Worm (Caenorhabditis elegans) whole organism, L1 larva: Measurements from ENCODE around the gene pyt-1.

Source experiments
- C16A3.4 ChIP-seq: fragments of 150-350 bp; optimal IDR thresholded peaks from 2 replicates; lab custom pipeline; 2014; ENCODE audit warnings: missing biosample characterization, missing genetic modification characterization
- C34B4.2 ChIP-seq: sonication (generic microtip); optimal IDR thresholded peaks from 2 replicates; lab custom pipeline; 2017; ENCODE audit warnings: mild to moderate bottlenecking, missing genetic modification characterization, missing compliant biosample characterization
- aha-1 ChIP-seq: fragments of 150-350 bp; optimal IDR thresholded peaks from 2 replicates; lab custom pipeline; 2014; ENCODE audit warnings: missing biosample characterization, missing genetic modification characterization
- ceh-63 ChIP-seq: fragments of 200-800 bp; sonication (Bioruptor generic); optimal IDR thresholded peaks from 2 replicates; lab custom pipeline; 2018; ENCODE audit warnings: mild to moderate bottlenecking, missing genetic modification characterization, missing compliant biosample characterization
- ceh-82 ChIP-seq, 3 experiments: fragments of 150-350 bp in 1 of 3; sonication (generic microtip) in 2 of 3; optimal IDR thresholded peaks; 2 replicates each; lab custom pipeline; 2014 to 2017; ENCODE audit warnings: missing biosample characterization in 3 of 3, missing genetic modification characterization in 3 of 3
- ceh-88 ChIP-seq: fragments of 200-800 bp; sonication (Bioruptor generic); IDR thresholded peaks from 2 replicates; pipeline ENCODE4 v1.3.6; 2022; ENCODE audit warnings: missing genetic modification characterization, missing compliant biosample characterization
- ceh-90 ChIP-seq: sonication (generic microtip); optimal IDR thresholded peaks from 2 replicates; lab custom pipeline; 2016; ENCODE audit warnings: missing genetic modification characterization, missing compliant biosample characterization
- ces-1 ChIP-seq: fragments of 150-350 bp; optimal IDR thresholded peaks from 2 replicates; lab custom pipeline; 2014; ENCODE audit warnings: missing biosample characterization, missing genetic modification reagents, missing genetic modification characterization
- dpl-1 ChIP-seq, 3 experiments: fragments of 150-350 bp in 2 of 3; sonication (generic microtip) in 1 of 3; optimal IDR thresholded peaks; 2 replicates each; lab custom pipeline; 2014 to 2017; ENCODE audit warnings: missing biosample characterization in 3 of 3, missing genetic modification characterization in 3 of 3, missing genetic modification reagents in 3 of 3
- dsc-1 ChIP-seq: sonication (generic microtip); optimal IDR thresholded peaks from 2 replicates; lab custom pipeline; 2016; ENCODE audit warnings: mild to moderate bottlenecking, missing genetic modification characterization, missing compliant biosample characterization
- efl-1 ChIP-seq, 4 experiments: fragments of 150-350 bp; optimal IDR thresholded peaks in 3 of 4; peaks in 1 of 4; 1 replicate in 1 of 4; 2 replicates in 3 of 4; lab custom pipeline; 2014; ENCODE audit warnings: missing biosample characterization in 2 of 4, missing genetic modification characterization in 2 of 4, missing genetic modification reagents in 2 of 4
- egl-27 ChIP-seq, 2 experiments: fragments of 150-350 bp in 1 of 2; sonication (generic microtip); optimal IDR thresholded peaks; 3 replicates each; lab custom pipeline; 2017 to 2018; ENCODE audit warnings: missing biosample characterization in 2 of 2, missing genetic modification characterization in 2 of 2, missing genetic modification reagents in 2 of 2
- elt-2 ChIP-seq: sonication (generic microtip); optimal IDR thresholded peaks from 2 replicates; lab custom pipeline; 2016; ENCODE audit warnings: missing genetic modification characterization, mild to moderate bottlenecking, inconsistent platforms, missing compliant biosample characterization, missing genetic modification reagents
- elt-3 ChIP-seq, 6 experiments: fragments of 150-350 bp in 1 of 6; sonication (generic microtip); optimal IDR thresholded peaks; 2 replicates each; lab custom pipeline; 2017 to 2018; ENCODE audit warnings: missing biosample characterization in 6 of 6, missing genetic modification characterization in 6 of 6, inconsistent platforms in 1 of 6
- fkh-10 ChIP-seq: sonication (generic microtip); optimal IDR thresholded peaks from 2 replicates; lab custom pipeline; 2017; ENCODE audit warnings: missing biosample characterization, missing genetic modification reagents, missing genetic modification characterization
- fkh-8 ChIP-seq: sonication (generic microtip); optimal IDR thresholded peaks from 2 replicates; lab custom pipeline; 2016; ENCODE audit warnings: mild to moderate bottlenecking, missing genetic modification characterization, missing compliant biosample characterization
- hlh-4 ChIP-seq: sonication (generic microtip); optimal IDR thresholded peaks from 2 replicates; lab custom pipeline; 2016; ENCODE audit warnings: mild to moderate bottlenecking, missing genetic modification characterization, missing compliant biosample characterization
- hpl-2 ChIP-seq: fragments of 150-350 bp; optimal IDR thresholded peaks from 2 replicates; lab custom pipeline; 2014; ENCODE audit warnings: missing biosample characterization, missing genetic modification reagents, missing genetic modification characterization
- irx-1 ChIP-seq: sonication (generic microtip); optimal IDR thresholded peaks from 2 replicates; lab custom pipeline; 2016; ENCODE audit warnings: missing genetic modification characterization, missing compliant biosample characterization
- lin-13 ChIP-seq: fragments of 150-350 bp; optimal IDR thresholded peaks from 2 replicates; lab custom pipeline; 2014; ENCODE audit warnings: missing biosample characterization, missing genetic modification reagents, missing genetic modification characterization
- lin-14 ChIP-seq: fragments of 200-800 bp; sonication (Bioruptor generic); optimal IDR thresholded peaks from 2 replicates; lab custom pipeline; 2018; ENCODE audit warnings: mild to moderate bottlenecking, missing genetic modification characterization, moderate library complexity, missing compliant biosample characterization
- lin-35 ChIP-seq, 2 experiments: fragments of 150-350 bp; optimal IDR thresholded peaks; 2 replicates each; lab custom pipeline; 2014; ENCODE audit warnings: missing biosample characterization in 2 of 2, missing genetic modification characterization in 2 of 2, missing genetic modification reagents in 2 of 2
- lsy-2 ChIP-seq, 2 experiments: fragments of 150-350 bp; optimal IDR thresholded peaks; 2 replicates each; lab custom pipeline; 2014; ENCODE audit warnings: missing biosample characterization in 2 of 2, missing genetic modification characterization in 2 of 2
- mep-1 ChIP-seq: fragments of 150-350 bp; optimal IDR thresholded peaks from 2 replicates; lab custom pipeline; 2014; ENCODE audit warnings: missing biosample characterization, missing genetic modification characterization
- nhr-20 ChIP-seq: sonication (generic microtip); optimal IDR thresholded peaks from 2 replicates; lab custom pipeline; 2016; ENCODE audit warnings: mild to moderate bottlenecking, missing genetic modification characterization, missing compliant biosample characterization
- nhr-28 ChIP-seq: fragments of 150-350 bp; optimal IDR thresholded peaks from 2 replicates; lab custom pipeline; 2014; ENCODE audit warnings: missing biosample characterization, missing genetic modification characterization
- nhr-47 ChIP-seq: sonication (generic microtip); optimal IDR thresholded peaks from 2 replicates; lab custom pipeline; 2016; ENCODE audit warnings: mild to moderate bottlenecking, missing genetic modification characterization, moderate library complexity, missing compliant biosample characterization
- nhr-71 ChIP-seq: sonication (generic microtip); optimal IDR thresholded peaks from 2 replicates; lab custom pipeline; 2016; ENCODE audit warnings: mild to moderate bottlenecking, missing genetic modification characterization, moderate library complexity, missing compliant biosample characterization
- nhr-77 ChIP-seq: fragments of 150-350 bp; optimal IDR thresholded peaks from 2 replicates; lab custom pipeline; 2014; ENCODE audit warnings: missing biosample characterization, missing genetic modification characterization
- nhr-84 ChIP-seq: sonication (generic microtip); optimal IDR thresholded peaks from 2 replicates; lab custom pipeline; 2017; ENCODE audit warnings: missing biosample characterization, missing genetic modification characterization
- nhr-85 ChIP-seq: sonication (generic microtip); peaks from one replicate; lab custom pipeline; 2016; ENCODE audit warnings: missing genetic modification characterization, inconsistent platforms, missing compliant biosample characterization
- nhr-90 ChIP-seq: sonication (generic microtip); optimal IDR thresholded peaks from 2 replicates; lab custom pipeline; 2016; ENCODE audit warnings: mild to moderate bottlenecking, missing genetic modification characterization, missing compliant biosample characterization; ENCODE audit not compliant: poor library complexity
- pax-3 ChIP-seq: fragments of 200-800 bp; sonication (Bioruptor generic); optimal IDR thresholded peaks from 2 replicates; lab custom pipeline; 2018; ENCODE audit warnings: mild to moderate bottlenecking, missing genetic modification characterization, moderate library complexity, missing compliant biosample characterization
- snpc-4 ChIP-seq: fragments of 150-350 bp; optimal IDR thresholded peaks from 2 replicates; lab custom pipeline; 2014; ENCODE audit warnings: missing biosample characterization, missing genetic modification characterization
- snu-23 ChIP-seq: sonication (generic microtip); optimal IDR thresholded peaks from 2 replicates; lab custom pipeline; 2016; ENCODE audit warnings: missing genetic modification characterization, missing compliant biosample characterization
- sup-37 ChIP-seq: fragments of 200-800 bp; sonication (Bioruptor generic); optimal IDR thresholded peaks from 2 replicates; lab custom pipeline; 2018; ENCODE audit warnings: mild to moderate bottlenecking, missing genetic modification characterization, missing compliant biosample characterization
- tbx-2 ChIP-seq: sonication (generic microtip); optimal IDR thresholded peaks from 2 replicates; lab custom pipeline; 2016; ENCODE audit warnings: missing genetic modification characterization, missing compliant biosample characterization
- tlp-1 ChIP-seq: fragments of 150-350 bp; optimal IDR thresholded peaks from 2 replicates; lab custom pipeline; 2014; ENCODE audit warnings: missing biosample characterization, missing genetic modification characterization
- vab-15 ChIP-seq: sonication (generic microtip); optimal IDR thresholded peaks from 2 replicates; lab custom pipeline; 2017; ENCODE audit warnings: missing genotype, mild to moderate bottlenecking, missing genetic modification characterization, missing compliant biosample characterization
- xbp-1 ChIP-seq: sonication (generic microtip); optimal IDR thresholded peaks from 2 replicates; lab custom pipeline; 2016; ENCODE audit warnings: missing genetic modification characterization, missing compliant biosample characterization
- zag-1 ChIP-seq: fragments of 150-350 bp; optimal IDR thresholded peaks from 2 replicates; lab custom pipeline; 2014; ENCODE audit warnings: missing biosample characterization, missing genetic modification characterization
- zip-4 ChIP-seq: fragments of 200-800 bp; sonication (Bioruptor generic); optimal IDR thresholded peaks from 2 replicates; lab custom pipeline; 2018; ENCODE audit warnings: mild to moderate bottlenecking, missing genetic modification characterization, moderate library complexity, missing compliant biosample characterization

Gene pyt-1

ce11 chrV:10229222-10229879, at the start of gene pyt-1, which contains the start of gene fipr-7:
Gene pyt-1, minus strand, starts transcription at chrV:10229322.
Gene fipr-7, plus strand, starts transcription at chrV:10229829.
- TF ChIP-seq lsy-2 (tag; optimal IDR thresholded peaks at IDR 0.05; lab: Kevin White, UChicago), result no peak
- TF ChIP-seq dsc-1 (tag; lab: Kevin White, UChicago), result peak; percentile 61

- no peak for TF ChIP-seq ces-1 (GFP tag; lab: Kevin White, UChicago)
- TF ChIP-seq nhr-20 (tag; lab: Kevin White, UChicago), result no peak
- TF ChIP-seq elt-2 (tag; lab: Kevin White, UChicago), result peak; percentile 54
- TF ChIP-seq nhr-28 (tag; lab: Kevin White, UChicago), result no peak
- TF ChIP-seq pax-3 (tag; lab: Kevin White, UChicago), result no peak
- no peak for TF ChIP-seq efl-1 (optimal IDR thresholded peaks at IDR 0.05; lab: Kevin White, UChicago)
- peak in 1 of 2 experiments; percentile 22 for TF ChIP-seq efl-1 (GFP tag; optimal IDR thresholded peaks at IDR 0.05 in 1 of 2; lab: Kevin White, UChicago)
- TF ChIP-seq nhr-77 (tag; lab: Kevin White, UChicago), result no peak
- peak; percentile 21 for TF ChIP-seq tlp-1 (tag; lab: Kevin White, UChicago)
- TF ChIP-seq zip-4, result no peak
Observed at ce11 chrV:10277579-10277978, 48.5 kb upstream of the pyt-1 start, which contains the start of gene lys-1. Gene lys-1, plus strand, starts transcription at chrV:10277904.

- TF ChIP-seq dsc-1 (tag; lab: Kevin White, UChicago) (peak; percentile 29), nhr-71 (tag; lab: Kevin White, UChicago) (peak; percentile 43), ceh-63 (GFP tag; lab: Kevin White, UChicago) (no peak), fkh-8 (tag; lab: Kevin White, UChicago) (peak; percentile 39), egl-27 (tag; optimal IDR thresholded peaks at IDR 0.05; lab: Kevin White, UChicago) (no peak), hlh-4 (tag; lab: Kevin White, UChicago) (peak; percentile 99)
Observed at ce11 chrV:10276038-10276437, 46.9 kb upstream of the pyt-1 start.

ce11 chrV:10275619-10276018, 46.5 kb upstream of the pyt-1 start, which contains the start of gene Y22F5A.11:
Gene Y22F5A.11, minus strand, starts transcription at chrV:10275646.
- TF ChIP-seq nhr-84 (tag; lab: Kevin White, UChicago) (no peak), elt-3 (tag; optimal IDR thresholded peaks at IDR 0.05; lab: Kevin White, UChicago) (no peak), zag-1 (no peak), dpl-1 (GFP tag; optimal IDR thresholded peaks at IDR 0.05; lab: Kevin White, UChicago) (no peak), nhr-28 (tag; lab: Kevin White, UChicago) (no peak), ceh-88 (GFP tag; lab: Robert Waterston, UW) (no peak), nhr-90 (tag; lab: Kevin White, UChicago) (no peak), lin-14 (peak; percentile 55), tbx-2 (tag; lab: Kevin White, UChicago) (no peak), nhr-71 (tag; lab: Kevin White, UChicago) (no peak), ceh-90 (tag; lab: Kevin White, UChicago) (no peak), sup-37 (GFP tag; lab: Kevin White, UChicago) (no peak), nhr-85 (tag; lab: Kevin White, UChicago) (no peak), hpl-2 (no peak), fkh-10 (peak; percentile 4), C16A3.4 (tag; lab: Kevin White, UChicago) (no peak)

ce11 chrV:10273837-10274236, 44.7 kb upstream of the pyt-1 start:
- TF ChIP-seq lsy-2 (tag; optimal IDR thresholded peaks at IDR 0.05; lab: Kevin White, UChicago), result peak; percentile 6 to 57
- TF ChIP-seq nhr-47, result peak; percentile 56
- peak; percentile 15 for TF ChIP-seq mep-1
- peak; percentile 29 for TF ChIP-seq snu-23 (GFP tag; lab: Kevin White, UChicago)
- peak; percentile 29 to 73 (median 46) for TF ChIP-seq ceh-82 (tag; optimal IDR thresholded peaks at IDR 0.05; lab: Kevin White, UChicago)
- peak; percentile 56 for TF ChIP-seq nhr-71 (tag; lab: Kevin White, UChicago)
- TF ChIP-seq nhr-77 (tag; lab: Kevin White, UChicago), result no peak
- TF ChIP-seq aha-1 (tag; lab: Kevin White, UChicago), result no peak
- TF ChIP-seq C34B4.2 (tag; lab: Kevin White, UChicago), result no peak
- peak; percentile 21 for TF ChIP-seq pax-3 (tag; lab: Kevin White, UChicago)
- peak; percentile 32 for TF ChIP-seq irx-1
- no peak for TF ChIP-seq nhr-20 (tag; lab: Kevin White, UChicago)
- peak; percentile 59 for TF ChIP-seq tbx-2 (tag; lab: Kevin White, UChicago)
- no peak for TF ChIP-seq vab-15 (tag; lab: Kevin White, UChicago)
- TF ChIP-seq fkh-10, result peak; percentile 80
- no peak for TF ChIP-seq lin-13 (GFP tag; lab: Kevin White, UChicago)
- TF ChIP-seq snpc-4 (tag; lab: Kevin White, UChicago), result no peak
- TF ChIP-seq zag-1, result peak; percentile 53
- TF ChIP-seq lin-35 (GFP tag; optimal IDR thresholded peaks at IDR 0.05; lab: Kevin White, UChicago), result peak in 1 of 2 experiments; percentile 42
- peak; percentile 8 for TF ChIP-seq xbp-1 (tag; lab: Kevin White, UChicago)
